Worm (Caenorhabditis elegans) whole organism, late embryonic: ENCODE results near the gene H14E04.3.

Source experiments
- eyg-1 ChIP-seq: sonication (generic microtip); optimal IDR thresholded peaks from 2 replicates; lab custom pipeline; 2016; ENCODE audit warnings: missing genotype, missing genetic modification characterization, missing compliant biosample characterization
- lin-11 ChIP-seq: fragments of 200-800 bp; sonication (Bioruptor generic); optimal IDR thresholded peaks from 2 replicates; lab custom pipeline; 2018; ENCODE audit warnings: mild to moderate bottlenecking, missing genetic modification characterization, missing compliant biosample characterization
- odd-2 ChIP-seq: sonication (generic microtip); optimal IDR thresholded peaks from 2 replicates; lab custom pipeline; 2017; ENCODE audit warnings: antibody characterized with exemption, mild to moderate bottlenecking, missing genetic modification characterization, missing compliant biosample characterization

- no peak for TF ChIP-seq eyg-1 (tag; lab: Kevin White, UChicago)
- TF ChIP-seq odd-2 (tag; lab: Kevin White, UChicago) = no peak
- TF ChIP-seq lin-11 (tag; lab: Kevin White, UChicago) = no peak
Measured at ce11 chrIII:2432925-2433324, 46.5 kb upstream of the H14E04.3 start.
